Fruit fly (Drosophila melanogaster): ENCODE data around the gene CG17328.
A peak's percentile ranks its signal among the peaks of the same experiment; 100 is the strongest.

Gene CG17328

DNA sequence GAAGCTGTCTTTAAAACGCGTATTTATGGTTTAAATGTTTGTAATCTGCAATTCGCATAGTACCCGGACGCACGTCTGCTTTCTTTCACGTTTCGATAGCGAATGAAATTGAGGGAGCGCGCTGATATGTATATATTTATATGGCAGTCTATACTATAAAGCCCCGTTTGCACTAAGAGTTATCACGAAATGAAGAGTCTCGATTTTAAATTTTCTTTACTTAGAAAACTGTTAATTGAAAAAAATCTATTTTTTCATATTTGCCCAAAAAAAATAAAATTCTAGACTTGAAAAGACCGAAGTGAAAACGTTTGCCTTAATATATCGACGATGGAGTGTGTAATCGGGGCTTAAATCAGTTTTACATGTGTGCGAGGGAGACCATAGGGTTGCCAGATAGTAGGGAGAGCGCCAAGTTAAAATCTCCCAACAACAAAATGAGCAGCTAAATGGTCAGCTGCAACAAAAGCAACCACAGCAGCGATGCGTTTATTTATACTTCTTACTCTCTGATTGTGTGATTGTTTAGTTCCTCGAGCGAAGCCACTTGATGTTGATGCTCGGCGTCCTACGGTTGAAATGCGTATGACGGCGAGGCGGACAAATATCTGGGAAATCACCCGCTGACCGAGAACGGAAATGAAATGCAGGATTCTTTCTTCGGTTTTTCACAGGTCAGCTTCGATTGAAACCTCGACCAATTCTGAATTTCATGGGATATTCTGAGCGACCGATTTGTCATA, 25.9 kb downstream of the CG17328 start, which contains the start of gene cact (continued):
- peak; percentile 91 for TF ChIP-seq Ets97D (GFP tag; optimal IDR thresholded peaks at IDR 0.05)
- peak; percentile 92 for TF ChIP-seq disco-r (GFP tag; optimal IDR thresholded peaks at IDR 0.05)
- TF ChIP-seq Ravus (GFP tag; IDR thresholded peaks at IDR 0.05), result peak; percentile 75
- peak; percentile 45 for TF ChIP-seq CTCF (GFP tag; optimal IDR thresholded peaks at IDR 0.05)
- TF ChIP-seq stwl (tag; optimal IDR thresholded peaks at IDR 0.05), result peak; percentile 80
- peak; percentile 79 to 84 for TF ChIP-seq Trl (optimal IDR thresholded peaks at IDR 0.05)
- peak; percentile 97 for TF ChIP-seq Trl (GFP tag; optimal IDR thresholded peaks at IDR 0.05)
- peak; percentile 47 for TF ChIP-seq Sry-β (GFP tag; optimal IDR thresholded peaks at IDR 0.05)
- peak; percentile 98 for TF ChIP-seq CG30020 (tag; optimal IDR thresholded peaks at IDR 0.05)
- peak; percentile 81 for TF ChIP-seq CrebB (tag; optimal IDR thresholded peaks at IDR 0.05)
- peak in 1 of 2 experiments; percentile 58 for TF ChIP-seq insv (GFP tag; optimal IDR thresholded peaks at IDR 0.05)
- peak; percentile 77 for TF ChIP-seq Sox100B (GFP tag; optimal IDR thresholded peaks at IDR 0.05)
- peak; percentile 88 for TF ChIP-seq ken (GFP tag; IDR thresholded peaks at IDR 0.05)
- TF ChIP-seq Lhr (GFP tag; optimal IDR thresholded peaks at IDR 0.05), result peak; percentile 87
- peak; percentile 40 for TF ChIP-seq CG12769 (tag; optimal IDR thresholded peaks at IDR 0.05)
- TF ChIP-seq CG17612 (GFP tag; IDR thresholded peaks at IDR 0.05), result peak; percentile 58; the same call in 1 of the 2 replicates
- peak; percentile 40 for TF ChIP-seq MTF-1 (GFP tag; optimal IDR thresholded peaks at IDR 0.05; ENCODE audit: borderline replicate concordance)
- TF ChIP-seq trh (GFP tag; optimal IDR thresholded peaks at IDR 0.05), result peak; percentile 86
- TF ChIP-seq oc (tag; optimal IDR thresholded peaks at IDR 0.05), result peak; percentile 91
- peak; percentile 95 for TF ChIP-seq NC2β (GFP tag; optimal IDR thresholded peaks at IDR 0.05)
- TF ChIP-seq CG2889 (GFP tag; IDR thresholded peaks at IDR 0.05), result peak; percentile 68; the same call in 2 of the 3 replicates
- TF ChIP-seq NC2α (GFP tag; optimal IDR thresholded peaks at IDR 0.05), result peak; percentile 93
- TF ChIP-seq CG9876 (GFP tag; optimal IDR thresholded peaks at IDR 0.05), result peak; percentile 89
- TF ChIP-seq da (GFP tag; optimal IDR thresholded peaks at IDR 0.05), result peak; percentile 81
- TF ChIP-seq HHEX (GFP tag; optimal IDR thresholded peaks at IDR 0.05), result peak; percentile 89
- peak; percentile 95 for TF ChIP-seq lab (GFP tag; optimal IDR thresholded peaks at IDR 0.05)
- peak in 1 of 2 experiments; percentile 59 for TF ChIP-seq Hr78 (GFP tag; optimal IDR thresholded peaks at IDR 0.05)
- TF ChIP-seq CG15514 (GFP tag; optimal IDR thresholded peaks at IDR 0.05), result peak; percentile 93
- TF ChIP-seq PHDP (tag; optimal IDR thresholded peaks at IDR 0.05), result peak; percentile 95
- peak; percentile 87 for TF ChIP-seq emc (GFP tag; optimal IDR thresholded peaks at IDR 0.05)
- peak; percentile 69; the same call in 1 of the 2 replicates for TF ChIP-seq sens-2 (GFP tag; IDR thresholded peaks at IDR 0.05)
- TF ChIP-seq nerfin-1 (tag; optimal IDR thresholded peaks at IDR 0.05), result peak; percentile 81
- peak; percentile 92 for TF ChIP-seq lmd (GFP tag; IDR thresholded peaks at IDR 0.05)
- no peak; the same call in none of the 2 replicates for TF ChIP-seq crol (GFP tag; IDR thresholded peaks at IDR 0.05)
- peak; percentile 94 for TF ChIP-seq zen (tag; optimal IDR thresholded peaks at IDR 0.05)
- peak; percentile 88 for TF ChIP-seq CG15696 (tag; optimal IDR thresholded peaks at IDR 0.05)
- peak; percentile 80 for TF ChIP-seq CG3163 (GFP tag; optimal IDR thresholded peaks at IDR 0.05)
- peak; percentile 97 for TF ChIP-seq CG30403 (GFP tag; optimal IDR thresholded peaks at IDR 0.05)
- peak; percentile 78 for TF ChIP-seq CG6254 (GFP tag; optimal IDR thresholded peaks at IDR 0.05)
- TF ChIP-seq mirr (GFP tag; optimal IDR thresholded peaks at IDR 0.05), result peak; percentile 43
- peak; percentile 67 for TF ChIP-seq CG9797 (GFP tag; optimal IDR thresholded peaks at IDR 0.05)
- peak; percentile 71 for TF ChIP-seq tap (tag; optimal IDR thresholded peaks at IDR 0.05)
- peak; percentile 68 for TF ChIP-seq CG8281 (tag; optimal IDR thresholded peaks at IDR 0.05)
- TF ChIP-seq CG17385 (GFP tag; optimal IDR thresholded peaks at IDR 0.05), result peak; percentile 78
- peak; percentile 95 for TF ChIP-seq Hsf (GFP tag; optimal IDR thresholded peaks at IDR 0.05)
- TF ChIP-seq nom (GFP tag; optimal IDR thresholded peaks at IDR 0.05), result peak; percentile 73
- TF ChIP-seq CG3407 (GFP tag; optimal IDR thresholded peaks at IDR 0.05), result peak; percentile 79
- peak; percentile 95 for TF ChIP-seq az2 (GFP tag; optimal IDR thresholded peaks at IDR 0.05)
- peak; percentile 82; the same call in 1 of the 3 replicates for TF ChIP-seq CG3726 (GFP tag; IDR thresholded peaks at IDR 0.05)

All from whole organism, embryonic.